Worm (Caenorhabditis elegans) whole organism, young adult: ENCODE data around the gene Y54F10BM.21.

Experiments used
- F23B12.7 ChIP-seq: sonication (generic microtip); optimal IDR thresholded peaks from 2 replicates; lab custom pipeline; 2017; ENCODE audit warnings: missing genetic modification characterization, mild to moderate bottlenecking, missing compliant biosample characterization, antibody characterized with exemption, moderate library complexity; ENCODE audit not compliant: insufficient read depth
- K11D2.4 ChIP-seq: fragments of 200-800 bp; sonication (Bioruptor generic); IDR thresholded peaks from 2 replicates; pipeline ENCODE4 v1.3.6; 2022; ENCODE audit warnings: missing genetic modification reagents, missing genetic modification characterization, missing compliant biosample characterization
- Y67H2A.10 ChIP-seq: fragments of 200-800 bp; sonication (Bioruptor generic); conservative IDR thresholded peaks from 2 replicates; pipeline ENCODE4 v1.3.6; 2022; ENCODE audit warnings: missing genetic modification reagents, missing genetic modification characterization, missing compliant biosample characterization
- Y95B8A.8 ChIP-seq: fragments of 200-800 bp; sonication (Bioruptor generic); IDR thresholded peaks from 2 replicates; pipeline ENCODE4 v1.3.6; 2022; ENCODE audit warnings: missing genetic modification reagents, missing genetic modification characterization, missing compliant biosample characterization
- ama-1 ChIP-seq, 3 experiments: fragments of 150-350 bp in 1 of 3; sonication (generic microtip) in 2 of 3; optimal IDR thresholded peaks; 2 replicates each; lab custom pipeline; 2014 to 2018; ENCODE audit warnings: missing biosample characterization in 2 of 3, missing genetic modification characterization in 2 of 3, missing genetic modification reagents in 2 of 3
- aptf-2 ChIP-seq: fragments of 200-800 bp; sonication (Bioruptor generic); conservative IDR thresholded peaks from 2 replicates; pipeline ENCODE4 v1.3.6; 2022; ENCODE audit warnings: missing genetic modification reagents, missing genetic modification characterization, missing compliant biosample characterization
- cebp-1 ChIP-seq, 2 experiments: fragments of 200-800 bp in 1 of 2; sonication (Bioruptor generic) in 1 of 2; sonication (generic microtip) in 1 of 2; IDR thresholded peaks in 1 of 2; optimal IDR thresholded peaks in 1 of 2; 2 replicates each; pipeline versions ENCODE4 v1.3.6 to Lab custom; 2017 to 2022; ENCODE audit warnings: missing compliant biosample characterization in 2 of 2, missing genetic modification characterization in 2 of 2, mild to moderate bottlenecking in 1 of 2, missing genetic modification reagents in 1 of 2, moderate library complexity in 1 of 2
- ceh-40 ChIP-seq: fragments of 200-800 bp; sonication (Bioruptor generic); IDR thresholded peaks from 2 replicates; pipeline ENCODE4 v1.3.6; 2022; ENCODE audit warnings: missing genetic modification characterization, missing compliant biosample characterization
- ceh-91 ChIP-seq: fragments of 200-800 bp; sonication (Bioruptor generic); IDR thresholded peaks from 2 replicates; pipeline ENCODE4 v1.3.6; 2022; ENCODE audit warnings: missing genetic modification reagents, missing genetic modification characterization, missing compliant biosample characterization
- chd-7 ChIP-seq: sonication (generic microtip); optimal IDR thresholded peaks from 2 replicates; lab custom pipeline; 2016; ENCODE audit warnings: mild to moderate bottlenecking, missing genetic modification characterization, moderate library complexity, missing compliant biosample characterization
- egrh-3 ChIP-seq: fragments of 200-800 bp; sonication (Bioruptor generic); IDR thresholded peaks from 2 replicates; pipeline ENCODE4 v1.3.6; 2022; ENCODE audit warnings: missing genetic modification reagents, missing genetic modification characterization, missing compliant biosample characterization
- fkh-3 ChIP-seq: sonication (generic microtip); optimal IDR thresholded peaks from 2 replicates; lab custom pipeline; 2016; ENCODE audit warnings: mild to moderate bottlenecking, missing genetic modification characterization, missing compliant biosample characterization
- him-1 ChIP-seq: sonication (generic microtip); optimal IDR thresholded peaks from 2 replicates; lab custom pipeline; 2016; ENCODE audit warnings: missing genotype, missing genetic modification reagents, missing genetic modification characterization, missing compliant biosample characterization
- hlh-12 ChIP-seq: sonication (generic microtip); optimal IDR thresholded peaks from 2 replicates; lab custom pipeline; 2016; ENCODE audit warnings: missing genetic modification characterization, missing compliant biosample characterization
- hsf-1 ChIP-seq: fragments of 200-800 bp; sonication (Bioruptor generic); IDR thresholded peaks from 2 replicates; pipeline ENCODE4 v1.3.6; 2022; ENCODE audit warnings: missing genetic modification reagents, missing genetic modification characterization, missing compliant biosample characterization
- lag-1 ChIP-seq: fragments of 200-800 bp; sonication (Bioruptor generic); IDR thresholded peaks from 2 replicates; pipeline ENCODE4 v1.3.6; 2022; ENCODE audit warnings: missing genetic modification reagents, missing genetic modification characterization, missing compliant biosample characterization
- lin-26 ChIP-seq: fragments of 200-800 bp; sonication (Bioruptor generic); IDR thresholded peaks from 2 replicates; pipeline ENCODE4 v1.3.6; 2022; ENCODE audit warnings: missing genetic modification reagents, missing genetic modification characterization, missing compliant biosample characterization
- lin-35 ChIP-seq, 3 experiments: fragments of 150-350 bp in 2 of 3; sonication (generic microtip) in 1 of 3; optimal IDR thresholded peaks; 2 replicates each; lab custom pipeline; 2014 to 2018; ENCODE audit warnings: missing biosample characterization in 3 of 3, missing genetic modification characterization in 3 of 3, missing genetic modification reagents in 3 of 3
- lin-54 ChIP-seq: fragments of 200-800 bp; sonication (Bioruptor generic); optimal IDR thresholded peaks from 2 replicates; lab custom pipeline; 2018; ENCODE audit warnings: mild to moderate bottlenecking, missing genetic modification characterization, missing compliant biosample characterization
- lsy-27 ChIP-seq: sonication (generic microtip); optimal IDR thresholded peaks from 2 replicates; lab custom pipeline; 2017; ENCODE audit warnings: missing genetic modification characterization, mild to moderate bottlenecking, missing compliant biosample characterization, antibody characterized with exemption, missing genotype, borderline replicate concordance; ENCODE audit not compliant: insufficient read depth
- madf-10 ChIP-seq: sonication (generic microtip); optimal IDR thresholded peaks from 2 replicates; lab custom pipeline; 2016; ENCODE audit warnings: mild to moderate bottlenecking, missing genetic modification characterization, missing compliant biosample characterization
- madf-8 ChIP-seq: fragments of 200-800 bp; sonication (Bioruptor generic); conservative IDR thresholded peaks from 2 replicates; pipeline ENCODE4 v1.3.6; 2022; ENCODE audit warnings: missing genetic modification reagents, missing genetic modification characterization, missing compliant biosample characterization
- mel-28 ChIP-seq: sonication (generic microtip); optimal IDR thresholded peaks from 2 replicates; lab custom pipeline; 2016; ENCODE audit warnings: borderline replicate concordance, mild to moderate bottlenecking, missing genetic modification characterization, missing compliant biosample characterization
- mes-4 ChIP-seq: sonication (generic microtip); optimal IDR thresholded peaks from 2 replicates; lab custom pipeline; 2016; ENCODE audit warnings: missing genotype, missing genetic modification characterization, missing compliant biosample characterization
- pbrm-1 ChIP-seq: fragments of 200-800 bp; sonication (Bioruptor generic); IDR thresholded peaks from 2 replicates; pipeline ENCODE4 v1.3.6; 2022; ENCODE audit warnings: missing genetic modification reagents, missing genetic modification characterization, missing compliant biosample characterization
- tbp1 ChIP-seq: fragments of 200-800 bp; sonication (Bioruptor generic); optimal IDR thresholded peaks from 2 replicates; lab custom pipeline; 2018; ENCODE audit warnings: mild to moderate bottlenecking, missing genetic modification characterization, missing compliant biosample characterization
- unc-62 ChIP-seq: fragments of 150-350 bp; optimal IDR thresholded peaks from 2 replicates; lab custom pipeline; 2014; ENCODE audit warnings: missing biosample characterization, missing genetic modification reagents, missing genetic modification characterization
- zfh-2 ChIP-seq: fragments of 200-800 bp; sonication (Bioruptor generic); conservative IDR thresholded peaks from 2 replicates; pipeline ENCODE4 v1.3.6; 2022; ENCODE audit warnings: missing genetic modification reagents, missing genetic modification characterization, missing compliant biosample characterization
- zim-3 ChIP-seq: sonication (generic microtip); optimal IDR thresholded peaks from 2 replicates; lab custom pipeline; 2017; ENCODE audit warnings: mild to moderate bottlenecking, missing genetic modification characterization, moderate library complexity, missing compliant biosample characterization
- ztf-18 ChIP-seq: sonication (generic microtip); optimal IDR thresholded peaks from 2 replicates; lab custom pipeline; 2016; ENCODE audit warnings: missing genotype, mild to moderate bottlenecking, missing genetic modification characterization, missing compliant biosample characterization
- ztf-26 ChIP-seq: sonication (generic microtip); optimal IDR thresholded peaks from 2 replicates; lab custom pipeline; 2017; ENCODE audit warnings: missing genetic modification characterization, missing compliant biosample characterization

Y54F10BM.21 gene

ce11 chrIII:2304867-2305266 is 27.9 kb downstream of the Y54F10BM.21 start, which contains the start of gene Y54F10BM.9 (continued):
- TF ChIP-seq hlh-12 (no peak), zfh-2 (GFP tag; lab: Robert Waterston, UW) (no peak; the same call in 1 of the 2 replicates), lin-26 (GFP tag; lab: Robert Waterston, UW) (peak; percentile 58; the same call in 1 of the 2 replicates), lin-54 (no peak)

- no peak for TF ChIP-seq lin-54
- no peak for TF ChIP-seq F23B12.7 (tag; lab: Kevin White, UChicago)
- no peak for TF ChIP-seq K11D2.4 (GFP tag; lab: Robert Waterston, UW)
- TF ChIP-seq ztf-18 (tag; lab: Kevin White, UChicago), result no peak
- TF ChIP-seq madf-8, result no peak
- TF ChIP-seq ama-1 (optimal IDR thresholded peaks at IDR 0.05; lab: Kevin White, UChicago), result no peak
- no peak for TF ChIP-seq ama-1 (GFP tag; optimal IDR thresholded peaks at IDR 0.05; lab: Kevin White, UChicago)
- TF ChIP-seq zim-3 (tag; lab: Kevin White, UChicago), result no peak
- no peak for TF ChIP-seq pbrm-1
- no peak for TF ChIP-seq ceh-91 (GFP tag; lab: Robert Waterston, UW)
- no peak for TF ChIP-seq unc-62 (GFP tag; lab: Kevin White, UChicago)
- no peak for TF ChIP-seq madf-10 (tag; lab: Kevin White, UChicago)
- TF ChIP-seq fkh-3, result no peak
- TF ChIP-seq mel-28 (tag; lab: Kevin White, UChicago), result no peak
- no peak for TF ChIP-seq chd-7 (tag; lab: Kevin White, UChicago)
- TF ChIP-seq lin-35 (GFP tag; optimal IDR thresholded peaks at IDR 0.05; lab: Kevin White, UChicago), result no peak
Observed at ce11 chrIII:2308026-2308425, 31.1 kb downstream of the Y54F10BM.21 start, which contains the start of the genes fbxa-1 and Y54F10BM.20. fbxa-1 (minus strand) TSS chrIII:2308126. Y54F10BM.20 (plus strand) TSS chrIII:2308256.

ce11 chrIII:2310996-2311395 is 34.1 kb downstream of the Y54F10BM.21 start:
- TF ChIP-seq cebp-1 (GFP tag; IDR thresholded peaks at IDR 0.05; lab: Robert Waterston, UW) (peak; percentile 52; the same call in 1 of the 2 replicates), cebp-1 (tag; optimal IDR thresholded peaks at IDR 0.05; lab: Kevin White, UChicago) (peak; percentile 60), ceh-40 (no peak)

DNA sequence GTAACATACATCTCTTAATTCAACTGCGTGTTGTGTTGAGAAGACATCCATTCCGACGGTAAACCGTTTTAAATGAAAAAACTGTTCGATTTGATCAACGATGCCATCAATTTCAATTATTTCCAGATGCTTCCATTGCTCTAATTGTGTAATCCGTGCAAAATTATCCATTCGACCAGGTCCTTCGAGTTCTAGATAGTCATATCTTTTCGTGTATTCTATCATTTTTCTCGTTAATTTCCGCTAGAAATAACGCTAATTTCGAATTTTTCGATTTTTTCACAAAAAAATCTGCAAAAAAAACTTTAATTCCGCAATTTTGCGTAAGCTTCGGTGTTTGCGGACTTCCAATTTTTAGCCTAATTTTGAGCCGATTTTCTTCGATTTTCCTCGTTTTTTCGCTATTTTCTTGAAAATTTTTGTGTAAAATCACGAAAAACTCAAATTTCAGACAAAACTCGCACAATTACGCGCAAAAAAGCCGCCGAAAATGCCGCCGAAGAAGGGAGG is 37.1 kb downstream of the Y54F10BM.21 start, which contains the start of the genes fbxa-66 and iffb-1:
fbxa-66 (minus strand) TSS at position 51 of the 510 bp plus-strand sequence.
iffb-1 (plus strand) TSS at position 452 of the 510 bp plus-strand sequence.
- TF ChIP-seq aptf-2 (GFP tag; lab: Robert Waterston, UW) (no peak), zim-3 (tag; lab: Kevin White, UChicago) (no peak), Y67H2A.10 (GFP tag; lab: Robert Waterston, UW) (no peak), fkh-3 (no peak), him-1 (no peak), hsf-1 (GFP tag; lab: Robert Waterston, UW) (no peak), lsy-27 (tag; lab: Kevin White, UChicago) (no peak), egrh-3 (GFP tag; lab: Robert Waterston, UW) (no peak), mes-4 (tag; lab: Kevin White, UChicago) (no peak), Y95B8A.8 (GFP tag; lab: Robert Waterston, UW) (no peak), tbp1 (no peak), ztf-26 (no peak)

ce11 chrIII:2314678-2315077 is 37.7 kb downstream of the Y54F10BM.21 start:
- no peak for TF ChIP-seq ceh-40
- TF ChIP-seq zfh-2 (GFP tag; lab: Robert Waterston, UW), result peak; percentile 78
- peak; percentile 63 for TF ChIP-seq egrh-3 (GFP tag; lab: Robert Waterston, UW)
- TF ChIP-seq lag-1 (GFP tag; lab: Robert Waterston, UW), result no peak
